Worm (Caenorhabditis elegans) whole organism, L1 larva: ENCODE results near the gene srz-82.

Experiments
- elt-2 ChIP-seq: sonication (generic microtip); optimal IDR thresholded peaks from 2 replicates; lab custom pipeline; 2016; ENCODE audit warnings: missing genetic modification characterization, mild to moderate bottlenecking, inconsistent platforms, missing compliant biosample characterization, missing genetic modification reagents
- fos-1 ChIP-seq: fragments of 150-350 bp; optimal IDR thresholded peaks from 2 replicates; lab custom pipeline; 2014; ENCODE audit warnings: missing biosample characterization, missing genetic modification characterization
- hlh-4 ChIP-seq: sonication (generic microtip); optimal IDR thresholded peaks from 2 replicates; lab custom pipeline; 2016; ENCODE audit warnings: mild to moderate bottlenecking, missing genetic modification characterization, missing compliant biosample characterization
- nhr-12 ChIP-seq: sonication (generic microtip); optimal IDR thresholded peaks from 2 replicates; lab custom pipeline; 2017; ENCODE audit warnings: missing biosample characterization, missing genetic modification characterization
- pqm-1 ChIP-seq: sonication (generic microtip); optimal IDR thresholded peaks from 3 replicates; lab custom pipeline; 2017; ENCODE audit warnings: missing biosample characterization, missing genetic modification characterization
- ztf-11 ChIP-seq, 2 experiments: sonication (generic microtip); optimal IDR thresholded peaks; 2 replicates each; lab custom pipeline; 2016 to 2017; ENCODE audit warnings: missing genetic modification characterization in 2 of 2, missing biosample characterization in 1 of 2, missing compliant biosample characterization in 1 of 2

- TF ChIP-seq elt-2, result no peak
- TF ChIP-seq hlh-4 (tag; lab: Kevin White, UChicago), result no peak
- TF ChIP-seq fos-1 (tag; lab: Kevin White, UChicago), result no peak
- TF ChIP-seq pqm-1 (tag; lab: Kevin White, UChicago), result no peak
- no peak for TF ChIP-seq nhr-12 (tag; lab: Kevin White, UChicago)
- TF ChIP-seq ztf-11 (tag; optimal IDR thresholded peaks at IDR 0.05; lab: Kevin White, UChicago), result no peak
These were observed 8.8 kb downstream of the srz-82 start, which contains the start of gene srz-78 for ce11 chrIV:3491477-3491876.
